Fruit fly (Drosophila melanogaster): ENCODE measurements around the gene Lsp1gamma.

Gene Lsp1gamma

dm6 chr3L:94062-94461 is 27.8 kb downstream of the Lsp1gamma start (continued):
- 0 out of 2 replicates have a peak, but pooled peaks have one; percentile 27 for TF ChIP-seq seq (GFP tag; IDR thresholded peaks at IDR 0.05)
- no peak for TF ChIP-seq sima (GFP tag; optimal IDR thresholded peaks at IDR 0.05)
- no peak for TF ChIP-seq repo (GFP tag; optimal IDR thresholded peaks at IDR 0.05)
- TF ChIP-seq dysf (GFP tag; IDR thresholded peaks at IDR 0.05), result peak; percentile 71; the same call in 2 of the 3 replicates
- TF ChIP-seq CG13624 (GFP tag; optimal IDR thresholded peaks at IDR 0.05), result peak; percentile 4
- no peak for TF ChIP-seq CG18476 (GFP tag; optimal IDR thresholded peaks at IDR 0.05)
- no peak for TF ChIP-seq CG7987 (GFP tag; optimal IDR thresholded peaks at IDR 0.05)
- TF ChIP-seq Bdp1 (GFP tag; optimal IDR thresholded peaks at IDR 0.05), result peak; percentile 35
- TF ChIP-seq emc (GFP tag; optimal IDR thresholded peaks at IDR 0.05), result no peak
- 0 out of 3 replicates have a peak, but pooled peaks have one; percentile 31 for TF ChIP-seq Mrtf (GFP tag; IDR thresholded peaks at IDR 0.05)
- TF ChIP-seq CG10431 (GFP tag; optimal IDR thresholded peaks at IDR 0.05), result no peak
- TF ChIP-seq Neu2 (GFP tag; optimal IDR thresholded peaks at IDR 0.05; ENCODE audit: borderline replicate concordance), result no peak
- no peak for TF ChIP-seq sr (GFP tag; IDR thresholded peaks at IDR 0.05)
- peak; percentile 39 for TF ChIP-seq grau (tag; optimal IDR thresholded peaks at IDR 0.05)
- TF ChIP-seq CG30431 (GFP tag; optimal IDR thresholded peaks at IDR 0.05), result no peak
- no peak for TF ChIP-seq lmd (GFP tag; IDR thresholded peaks at IDR 0.05)
- no peak for TF ChIP-seq kni (GFP tag; optimal IDR thresholded peaks at IDR 0.05)
- TF ChIP-seq CG11093 (GFP tag; IDR thresholded peaks at IDR 0.05), result 0 out of 3 replicates have a peak, but pooled peaks have one; percentile 14
- no peak for TF ChIP-seq ase (GFP tag; IDR thresholded peaks at IDR 0.05)
- no peak for TF ChIP-seq CG1529 (GFP tag; optimal IDR thresholded peaks at IDR 0.05)
- peak; percentile 12 for TF ChIP-seq NfI (GFP tag; optimal IDR thresholded peaks at IDR 0.05)
- no peak for TF ChIP-seq Scr (GFP tag; IDR thresholded peaks at IDR 0.05; ENCODE audit: partially characterized antibody)
- TF ChIP-seq Med (GFP tag), result peak; percentile 77
- TF ChIP-seq CG12155 (GFP tag; optimal IDR thresholded peaks at IDR 0.05), result no peak
- TF ChIP-seq GATAe (GFP tag; conservative IDR thresholded peaks at IDR 0.05), result no peak
- peak; percentile 50; the same call in 2 of the 4 replicates for TF ChIP-seq Gug (GFP tag; IDR thresholded peaks at IDR 0.05)
- TF ChIP-seq crol (GFP tag; IDR thresholded peaks at IDR 0.05), result no peak
- TF ChIP-seq ara (GFP tag; IDR thresholded peaks at IDR 0.05), result no peak
- TF ChIP-seq CG17359 (tag; optimal IDR thresholded peaks at IDR 0.05), result peak; percentile 44
- TF ChIP-seq fd64A (GFP tag; optimal IDR thresholded peaks at IDR 0.05), result no peak
- no peak for TF ChIP-seq CG16815 (GFP tag; optimal IDR thresholded peaks at IDR 0.05)
- peak; percentile 17 for TF ChIP-seq nmo (GFP tag; optimal IDR thresholded peaks at IDR 0.05)
- no peak for TF ChIP-seq Trl (optimal IDR thresholded peaks at IDR 0.05)
- peak; percentile 35 for TF ChIP-seq Trl (GFP tag; optimal IDR thresholded peaks at IDR 0.05)
- TF ChIP-seq CG9437 (GFP tag; optimal IDR thresholded peaks at IDR 0.05), result no peak
- TF ChIP-seq CG3281 (GFP tag; optimal IDR thresholded peaks at IDR 0.05), result peak; percentile 47
- TF ChIP-seq CG7372 (GFP tag; IDR thresholded peaks at IDR 0.05), result no peak
- no peak for TF ChIP-seq hbn (GFP tag; IDR thresholded peaks at IDR 0.05; ENCODE audit: partially characterized antibody)
- TF ChIP-seq Blimp-1 (GFP tag; optimal IDR thresholded peaks at IDR 0.05), result peak; percentile 19
- TF ChIP-seq Sox102F (GFP tag; optimal IDR thresholded peaks at IDR 0.05), result peak; percentile 57
- no peak for TF ChIP-seq CG10267 (tag; optimal IDR thresholded peaks at IDR 0.05)
- TF ChIP-seq Dll (GFP tag; IDR thresholded peaks at IDR 0.05; ENCODE audit: partially characterized antibody), result no peak
- TF ChIP-seq cwo (GFP tag; optimal IDR thresholded peaks at IDR 0.05), result peak; percentile 72
- no peak for TF ChIP-seq CG6683 (GFP tag; optimal IDR thresholded peaks at IDR 0.05)
- TF ChIP-seq sens (GFP tag), result peak; percentile 77
- TF ChIP-seq CG7839 (tag; optimal IDR thresholded peaks at IDR 0.05), result peak; percentile 36
- no peak for TF ChIP-seq B-H2 (GFP tag; optimal IDR thresholded peaks at IDR 0.05)
- no peak for TF ChIP-seq hkb (optimal IDR thresholded peaks at IDR 0.05)
- TF ChIP-seq hkb (GFP tag; IDR thresholded peaks at IDR 0.05), result peak; percentile 57
- peak; percentile 1 for TF ChIP-seq CG1603 (tag; optimal IDR thresholded peaks at IDR 0.05)
- TF ChIP-seq CG9876 (GFP tag; optimal IDR thresholded peaks at IDR 0.05), result no peak
- TF ChIP-seq tgo (GFP tag; IDR thresholded peaks at IDR 0.05), result peak; percentile 57; the same call in 1 of the 3 replicates

Measured in whole organism, embryonic.